Fruit fly (Drosophila melanogaster): Measurements from ENCODE around the gene CG32829.

CG32829 gene

dm6 chr2L:6916345-6916744 lies at the start of gene CG32829:
Gene CG32829 (minus strand): TSS chr2L:6916445.
- TF ChIP-seq h (optimal IDR thresholded peaks at IDR 0.05) (no peak), psq (optimal IDR thresholded peaks at IDR 0.05) (no peak), insv (optimal IDR thresholded peaks at IDR 0.05) (no peak), ttk (optimal IDR thresholded peaks at IDR 0.05) (no peak), Myc (optimal IDR thresholded peaks at IDR 0.05) (no peak), Sin3A (optimal IDR thresholded peaks at IDR 0.05) (no peak)

- TF ChIP-seq ttk (optimal IDR thresholded peaks at IDR 0.05) (peak; percentile 17), h (optimal IDR thresholded peaks at IDR 0.05) (no peak)
Observed at dm6 chr2L:6964632-6965031, 48.4 kb upstream of the CG32829 start.

- no peak for TF ChIP-seq Sin3A (optimal IDR thresholded peaks at IDR 0.05)
- no peak for TF ChIP-seq psq (optimal IDR thresholded peaks at IDR 0.05)
- no peak for TF ChIP-seq insv (optimal IDR thresholded peaks at IDR 0.05)
- no peak for TF ChIP-seq h (optimal IDR thresholded peaks at IDR 0.05)
- no peak for TF ChIP-seq ttk (optimal IDR thresholded peaks at IDR 0.05)
- no peak for TF ChIP-seq Myc (optimal IDR thresholded peaks at IDR 0.05)
Observed at dm6 chr2L:6964022-6964434, 47.8 kb upstream of the CG32829 start, which contains the start of the genes sip2 and Coprox. Gene sip2 (minus strand): TSS chr2L:6964074. Gene Coprox (plus strand): TSS chr2L:6964421.

- no peak for TF ChIP-seq Myc (optimal IDR thresholded peaks at IDR 0.05)
- TF ChIP-seq psq (optimal IDR thresholded peaks at IDR 0.05) = no peak
- no peak for TF ChIP-seq Sin3A (optimal IDR thresholded peaks at IDR 0.05)
- no peak for TF ChIP-seq ttk (optimal IDR thresholded peaks at IDR 0.05)
- TF ChIP-seq h (optimal IDR thresholded peaks at IDR 0.05) = no peak
Observed at dm6 chr2L:6960165-6960564, 43.9 kb upstream of the CG32829 start, which contains the start of the genes Atac1 and Hmgcl. Gene Atac1 (minus strand): TSS chr2L:6960328. Gene Hmgcl (plus strand): TSS chr2L:6960377.

dm6 chr2L:6956725-6957124 lies 40.5 kb upstream of the CG32829 start, which contains the start of the genes CG13775 and CG3430:
Gene CG13775 (minus strand): TSS chr2L:6956950.
Gene CG3430 (plus strand): TSS chr2L:6957008.
- no peak for TF ChIP-seq ttk (optimal IDR thresholded peaks at IDR 0.05)

dm6 chr2L:6950096-6950495 lies 33.9 kb upstream of the CG32829 start, which contains the start of the genes Gas41 and SA1:
Gene Gas41 (minus strand): TSS chr2L:6950207.
Gene SA1 (plus strand): TSS chr2L:6950421.
- TF ChIP-seq Myc (optimal IDR thresholded peaks at IDR 0.05) (no peak), insv (optimal IDR thresholded peaks at IDR 0.05) (no peak), psq (optimal IDR thresholded peaks at IDR 0.05) (no peak), ttk (optimal IDR thresholded peaks at IDR 0.05) (no peak), h (optimal IDR thresholded peaks at IDR 0.05) (no peak), Sin3A (optimal IDR thresholded peaks at IDR 0.05) (no peak)

- TF ChIP-seq Myc (optimal IDR thresholded peaks at IDR 0.05) (no peak), Sin3A (optimal IDR thresholded peaks at IDR 0.05) (no peak), insv (optimal IDR thresholded peaks at IDR 0.05) (no peak), psq (optimal IDR thresholded peaks at IDR 0.05) (no peak), h (optimal IDR thresholded peaks at IDR 0.05) (no peak), ttk (optimal IDR thresholded peaks at IDR 0.05) (no peak)
Observed at dm6 chr2L:6948540-6948942, 32.3 kb upstream of the CG32829 start, which contains the start of gene ihog. Gene ihog (minus strand): TSS chr2L:6948808.

dm6 chr2L:6945088-6945487 lies 28.8 kb upstream of the CG32829 start, which contains the start of gene Fgop2:
Gene Fgop2 (minus strand): TSS chr2L:6945289.
- no peak for TF ChIP-seq Myc (optimal IDR thresholded peaks at IDR 0.05)
- TF ChIP-seq ttk (optimal IDR thresholded peaks at IDR 0.05) = no peak
- no peak for TF ChIP-seq psq (optimal IDR thresholded peaks at IDR 0.05)
- no peak for TF ChIP-seq insv (optimal IDR thresholded peaks at IDR 0.05)
- no peak for TF ChIP-seq Sin3A (optimal IDR thresholded peaks at IDR 0.05)
- no peak for TF ChIP-seq h (optimal IDR thresholded peaks at IDR 0.05)

dm6 chr2L:6942714-6943113 lies 26.5 kb upstream of the CG32829 start, which contains the start of gene CG18304:
Gene CG18304 (minus strand): TSS chr2L:6942814.
- TF ChIP-seq h (optimal IDR thresholded peaks at IDR 0.05) (no peak), Myc (optimal IDR thresholded peaks at IDR 0.05) (no peak), Sin3A (optimal IDR thresholded peaks at IDR 0.05) (no peak), insv (optimal IDR thresholded peaks at IDR 0.05) (no peak), ttk (optimal IDR thresholded peaks at IDR 0.05) (no peak), psq (optimal IDR thresholded peaks at IDR 0.05) (no peak)

- TF ChIP-seq Myc (optimal IDR thresholded peaks at IDR 0.05) (no peak), insv (optimal IDR thresholded peaks at IDR 0.05) (no peak), h (optimal IDR thresholded peaks at IDR 0.05) (no peak), psq (optimal IDR thresholded peaks at IDR 0.05) (no peak), Sin3A (optimal IDR thresholded peaks at IDR 0.05) (no peak), ttk (optimal IDR thresholded peaks at IDR 0.05) (no peak)
Observed at dm6 chr2L:6941731-6942130, 25.5 kb upstream of the CG32829 start.

- TF ChIP-seq Sin3A (optimal IDR thresholded peaks at IDR 0.05) = no peak
- no peak for TF ChIP-seq ttk (optimal IDR thresholded peaks at IDR 0.05)
Observed at dm6 chr2L:6939698-6940097, 23.5 kb upstream of the CG32829 start.

dm6 chr2L:6931821-6932220 lies 15.6 kb upstream of the CG32829 start, which contains the start of gene CG43232:
Gene CG43232 (plus strand): TSS chr2L:6932121.
- TF ChIP-seq h (optimal IDR thresholded peaks at IDR 0.05) (no peak), Myc (optimal IDR thresholded peaks at IDR 0.05) (no peak), psq (optimal IDR thresholded peaks at IDR 0.05) (no peak), insv (optimal IDR thresholded peaks at IDR 0.05) (no peak), Sin3A (optimal IDR thresholded peaks at IDR 0.05) (no peak), ttk (optimal IDR thresholded peaks at IDR 0.05) (no peak)

- no peak for TF ChIP-seq Myc (optimal IDR thresholded peaks at IDR 0.05)
- TF ChIP-seq ttk (optimal IDR thresholded peaks at IDR 0.05) = no peak
Observed at dm6 chr2L:6925114-6925513, 8.9 kb upstream of the CG32829 start.

Measured in Kc167 (cell line).